Fruit fly (Drosophila melanogaster) whole organism, embryonic: ENCODE results near the gene CG13114.
A peak's percentile ranks its signal among the peaks of the same experiment; 100 is the strongest.

ENCODE experiments used
- ATbp ChIP-seq: fragments of 200-800 bp; sonication (Bioruptor generic); optimal IDR thresholded peaks from 2 replicates; lab custom pipeline; 2017; ENCODE audit warnings: missing biosample characterization, mild to moderate bottlenecking, missing genetic modification characterization, missing genetic modification reagents
- Adf1 ChIP-seq: fragments of 200-800 bp; sonication (Bioruptor generic); IDR thresholded peaks from 2 replicates; pipeline ENCODE4 v1.3.6; 2022; ENCODE audit warnings: missing biosample characterization, missing genetic modification characterization
- CG12155 ChIP-seq: fragments of 200-800 bp; sonication (Bioruptor generic); optimal IDR thresholded peaks from 3 replicates; lab custom pipeline; 2016; ENCODE audit warnings: missing biosample characterization, missing genetic modification characterization
- CG12659 ChIP-seq: fragments of 200-800 bp; sonication (Bioruptor generic); optimal IDR thresholded peaks from 3 replicates; lab custom pipeline; 2017; ENCODE audit warnings: mild to moderate bottlenecking, missing biosample characterization, missing genetic modification reagents, missing genetic modification characterization
- CG13624 ChIP-seq: fragments of 200-800 bp; sonication (Bioruptor generic); optimal IDR thresholded peaks from 2 replicates; lab custom pipeline; 2016; ENCODE audit warnings: missing biosample characterization, missing genetic modification characterization
- CG13775 ChIP-seq: fragments of 200-800 bp; sonication (Bioruptor generic); optimal IDR thresholded peaks from 3 replicates; lab custom pipeline; 2017; ENCODE audit warnings: missing biosample characterization, mild to moderate bottlenecking, missing genetic modification characterization
- CG16779 ChIP-seq: fragments of 200-800 bp; sonication (Bioruptor generic); IDR thresholded peaks from 2 replicates; pipeline ENCODE4 v1.3.6; 2022; ENCODE audit warnings: missing biosample characterization, missing genetic modification characterization
- CG17359 ChIP-seq: fragments of 200-800 bp; sonication (Bioruptor generic); optimal IDR thresholded peaks from 3 replicates; lab custom pipeline; 2018; ENCODE audit warnings: missing biosample characterization, mild to moderate bottlenecking, missing genetic modification characterization, moderate library complexity
- CG2712 ChIP-seq: fragments of 200-800 bp; optimal IDR thresholded peaks from 3 replicates; lab custom pipeline; 2019; ENCODE audit warnings: missing biosample characterization, mild to moderate bottlenecking, missing genetic modification characterization, moderate library complexity
- CG32772 ChIP-seq: fragments of 200-800 bp; sonication (Bioruptor generic); IDR thresholded peaks from 2 replicates; pipeline ENCODE4 v1.3.6; 2022; ENCODE audit warnings: missing biosample characterization, missing genetic modification characterization
- CG34376 ChIP-seq: fragments of 200-800 bp; sonication (Bioruptor generic); optimal IDR thresholded peaks from 2 replicates; lab custom pipeline; 2018; ENCODE audit warnings: missing biosample characterization, mild to moderate bottlenecking, missing genetic modification characterization
- CG3838 ChIP-seq: fragments of 200-800 bp; sonication (Bioruptor generic); optimal IDR thresholded peaks from 3 replicates; lab custom pipeline; 2016; ENCODE audit warnings: missing biosample characterization, missing genetic modification characterization
- CG4282 ChIP-seq: fragments of 200-800 bp; sonication (Bioruptor generic); optimal IDR thresholded peaks from 2 replicates; lab custom pipeline; 2016; ENCODE audit warnings: missing biosample characterization, missing genetic modification characterization
- CG4404 ChIP-seq: fragments of 200-800 bp; sonication (Bioruptor generic); IDR thresholded peaks from 2 replicates; pipeline ENCODE4 v1.3.6; 2022; ENCODE audit warnings: missing biosample characterization, missing genetic modification characterization
- CG5180 ChIP-seq: fragments of 200-800 bp; sonication (Bioruptor generic); optimal IDR thresholded peaks from 3 replicates; lab custom pipeline; 2017; ENCODE audit warnings: missing biosample characterization, missing genetic modification characterization, mild to moderate bottlenecking, moderate library complexity, missing genetic modification reagents
- CG6813 ChIP-seq: fragments of 200-800 bp; sonication (Bioruptor generic); optimal IDR thresholded peaks from 2 replicates; lab custom pipeline; 2017; ENCODE audit warnings: missing biosample characterization, missing genetic modification characterization, mild to moderate bottlenecking, moderate library complexity, missing genetic modification reagents
- CG7839 ChIP-seq: fragments of 200-800 bp; sonication (Bioruptor generic); optimal IDR thresholded peaks from 3 replicates; lab custom pipeline; 2018; ENCODE audit warnings: missing biosample characterization, mild to moderate bottlenecking, missing genetic modification characterization, moderate library complexity
- CrebB ChIP-seq: fragments of 200-800 bp; sonication (Bioruptor generic); optimal IDR thresholded peaks from 3 replicates; lab custom pipeline; 2018; ENCODE audit warnings: missing biosample characterization, mild to moderate bottlenecking, missing genetic modification characterization
- Dip2 ChIP-seq: fragments of 200-800 bp; sonication (Bioruptor generic); IDR thresholded peaks from 2 replicates; pipeline ENCODE4 v1.3.6; 2022; ENCODE audit warnings: missing biosample characterization, missing genetic modification characterization
- Dip3 ChIP-seq: fragments of 200-800 bp; sonication (Bioruptor generic); optimal IDR thresholded peaks from 3 replicates; lab custom pipeline; 2016; ENCODE audit warnings: missing biosample characterization, missing genetic modification characterization
- Dll ChIP-seq: fragments of 200-800 bp; sonication (Bioruptor generic); IDR thresholded peaks from 4 replicates; pipeline ENCODE4 v1.3.6; 2022; ENCODE audit warnings: missing biosample characterization, missing genetic modification characterization; ENCODE audit not compliant: partially characterized antibody
- Doc2 ChIP-seq: fragments of 200-800 bp; sonication (Bioruptor generic); IDR thresholded peaks from 2 replicates; pipeline ENCODE4 v1.3.6; 2022; ENCODE audit warnings: missing biosample characterization, missing genetic modification characterization
- GATAe ChIP-seq: fragments of 200-800 bp; sonication (Bioruptor generic); conservative IDR thresholded peaks from 2 replicates; pipeline ENCODE4 v1.3.6; 2022; ENCODE audit warnings: missing biosample characterization, missing genetic modification characterization
- HmgZ ChIP-seq: fragments of 200-800 bp; sonication (Bioruptor generic); optimal IDR thresholded peaks from 2 replicates; lab custom pipeline; 2018; ENCODE audit warnings: missing biosample characterization, mild to moderate bottlenecking, missing genetic modification characterization
- Hr3 ChIP-seq: fragments of 200-800 bp; sonication (Bioruptor generic); optimal IDR thresholded peaks from 3 replicates; lab custom pipeline; 2016; ENCODE audit warnings: missing biosample characterization, missing genetic modification characterization
- Lpt ChIP-seq: fragments of >200 bp; optimal IDR thresholded peaks from 2 replicates; lab custom pipeline; 2018; ENCODE audit warnings: missing biosample characterization, missing genetic modification characterization
- Rx ChIP-seq: fragments of 200-800 bp; sonication (Bioruptor generic); IDR thresholded peaks from 2 replicates; pipeline ENCODE4 v1.3.6; 2022; ENCODE audit warnings: missing biosample characterization, missing genetic modification characterization
- Spps ChIP-seq: fragments of 200-800 bp; sonication (Bioruptor generic); optimal IDR thresholded peaks from 2 replicates; lab custom pipeline; 2018; ENCODE audit warnings: missing biosample characterization, mild to moderate bottlenecking, missing genetic modification characterization
- Sry-δ ChIP-seq: fragments of 200-800 bp; sonication (Bioruptor generic); optimal IDR thresholded peaks from 2 replicates; lab custom pipeline; 2016; ENCODE audit warnings: missing biosample characterization, missing genetic modification characterization
- chif ChIP-seq, 2 experiments: fragments of 200-800 bp; sonication (Bioruptor generic); optimal IDR thresholded peaks; 3 replicates each; lab custom pipeline; 2016; ENCODE audit warnings: missing biosample characterization in 2 of 2, missing genetic modification characterization in 2 of 2
- chinmo ChIP-seq: fragments of 200-800 bp; sonication (Bioruptor generic); IDR thresholded peaks from 4 replicates; pipeline ENCODE4 v1.3.6; 2022; ENCODE audit warnings: missing biosample characterization, missing genetic modification characterization; ENCODE audit not compliant: partially characterized antibody
- disco-r ChIP-seq: fragments of 200-800 bp; sonication (Bioruptor generic); optimal IDR thresholded peaks from 2 replicates; lab custom pipeline; 2016; ENCODE audit warnings: missing biosample characterization, missing genetic modification characterization
- dpn ChIP-seq, 2 experiments: fragments of 200-800 bp; sonication (Bioruptor generic); optimal IDR thresholded peaks; 3 replicates each; lab custom pipeline; 2016; ENCODE audit warnings: missing biosample characterization in 2 of 2, missing genetic modification characterization in 2 of 2
- emc ChIP-seq: fragments of 200-800 bp; sonication (Bioruptor generic); optimal IDR thresholded peaks from 2 replicates; lab custom pipeline; 2016; ENCODE audit warnings: missing biosample characterization, missing genetic modification characterization
- en ChIP-seq: fragments of 200-800 bp; sonication (Bioruptor generic); optimal IDR thresholded peaks from 2 replicates; lab custom pipeline; 2016; ENCODE audit warnings: missing biosample characterization, missing genetic modification characterization
- eyg ChIP-seq: fragments of 200-800 bp; sonication (Bioruptor generic); optimal IDR thresholded peaks from 3 replicates; lab custom pipeline; 2016; ENCODE audit warnings: missing biosample characterization, missing genetic modification characterization
- fd96Cb ChIP-seq: fragments of 200-800 bp; sonication (Bioruptor generic); optimal IDR thresholded peaks from 2 replicates; lab custom pipeline; 2018; ENCODE audit warnings: missing biosample characterization, mild to moderate bottlenecking, missing genetic modification characterization, moderate library complexity
- grn ChIP-seq: fragments of 200-800 bp; sonication (Bioruptor generic); optimal IDR thresholded peaks from 3 replicates; lab custom pipeline; 2017; ENCODE audit warnings: missing biosample characterization, missing genetic modification characterization
- kni ChIP-seq: fragments of 200-800 bp; sonication (Bioruptor generic); optimal IDR thresholded peaks from 3 replicates; lab custom pipeline; 2017; ENCODE audit warnings: mild to moderate bottlenecking, missing biosample characterization, missing genetic modification reagents, missing genetic modification characterization
- maf-S ChIP-seq: fragments of 200-800 bp; sonication (Bioruptor generic); optimal IDR thresholded peaks from 2 replicates; lab custom pipeline; 2016; ENCODE audit warnings: missing biosample characterization, missing genetic modification characterization
- onecut ChIP-seq: fragments of 200-800 bp; sonication (Bioruptor generic); IDR thresholded peaks from 2 replicates; pipeline ENCODE4 v1.3.6; 2022; ENCODE audit warnings: missing biosample characterization, missing genetic modification characterization
- pan ChIP-seq, 4 experiments: fragments of >200 bp in 3 of 4; fragments of 200-800 bp in 1 of 4; sonication (Bioruptor generic) in 1 of 4; optimal IDR thresholded peaks in 3 of 4; IDR thresholded peaks in 1 of 4; 2 replicates each; pipeline versions ENCODE4 v1.3.6 to Lab custom; 2017 to 2022; ENCODE audit warnings: missing biosample characterization in 2 of 4, missing genetic modification characterization in 2 of 4, mixed read lengths in 1 of 4
- pum ChIP-seq: fragments of 200-800 bp; sonication (Bioruptor generic); optimal IDR thresholded peaks from 2 replicates; lab custom pipeline; 2016; ENCODE audit warnings: missing biosample characterization, missing genetic modification characterization
- ranshi ChIP-seq: fragments of 200-800 bp; sonication (Bioruptor generic); IDR thresholded peaks from 2 replicates; pipeline ENCODE4 v1.3.6; 2022; ENCODE audit warnings: missing biosample characterization, missing genetic modification characterization
- sqz ChIP-seq: fragments of 200-800 bp; sonication (Bioruptor generic); optimal IDR thresholded peaks from 3 replicates; lab custom pipeline; 2018; ENCODE audit warnings: missing biosample characterization, mild to moderate bottlenecking, missing genetic modification characterization
- trem ChIP-seq: fragments of 200-800 bp; optimal IDR thresholded peaks from 3 replicates; lab custom pipeline; 2019; ENCODE audit warnings: missing biosample characterization, mild to moderate bottlenecking, missing genetic modification characterization, moderate library complexity
- ttk ChIP-seq: fragments of 200-800 bp; sonication (Bioruptor generic); IDR thresholded peaks from 2 replicates; pipeline ENCODE4 v2.1.2; 2022; ENCODE audit warnings: missing biosample characterization, missing genetic modification characterization
- vfl ChIP-seq: fragments of 200-800 bp; sonication (Bioruptor generic); optimal IDR thresholded peaks from 2 replicates; lab custom pipeline; 2016; ENCODE audit warnings: missing biosample characterization, missing genetic modification characterization

The CG13114 gene

dm6 chr2L:9520886-9521868, 24.4 kb upstream of the CG13114 start, which contains the start of gene Oatp30B (continued):
- TF ChIP-seq chif (GFP tag; optimal IDR thresholded peaks at IDR 0.05; lab: Kevin White, UChicago), result peak; percentile 93 to 98
- peak; percentile 97 for TF ChIP-seq ranshi
- peak; percentile 95 for TF ChIP-seq CG34376
- peak; percentile 71 for TF ChIP-seq Doc2 (GFP tag; lab: Robert Waterston, UW)
- no peak for TF ChIP-seq pan (optimal IDR thresholded peaks at IDR 0.05; lab: Kevin White, UChicago)
- peak in 1 of 2 experiments; percentile 98 for TF ChIP-seq pan (GFP tag; optimal IDR thresholded peaks at IDR 0.05 in 1 of 2, IDR thresholded peaks at IDR 0.05 in 1 of 2)
- no peak for TF ChIP-seq Lpt (GFP tag; lab: Kevin White, UChicago)
- peak; percentile 76 for TF ChIP-seq emc (GFP tag; lab: Kevin White, UChicago)
- peak; percentile 92 for TF ChIP-seq onecut (GFP tag; lab: Robert Waterston, UW)
- peak; percentile 92 for TF ChIP-seq eyg (GFP tag; lab: Kevin White, UChicago)
- TF ChIP-seq CG12155 (GFP tag; lab: Kevin White, UChicago), result peak; percentile 96
- TF ChIP-seq Sry-δ (GFP tag; lab: Kevin White, UChicago), result peak; percentile 96
- TF ChIP-seq sqz, result peak; percentile 79
- peak; percentile 95 for TF ChIP-seq trem (tag; lab: Kevin White, UChicago)
- peak; percentile 97 for TF ChIP-seq CG17359
- peak; percentile 97 for TF ChIP-seq CG12659
- no peak for TF ChIP-seq Dip2
- TF ChIP-seq GATAe, result peak; percentile 92
- peak; percentile 96 to 98 for TF ChIP-seq dpn (GFP tag; optimal IDR thresholded peaks at IDR 0.05; lab: Kevin White, UChicago)
- peak; percentile 95 for TF ChIP-seq vfl (GFP tag; lab: Kevin White, UChicago)
- TF ChIP-seq CG2712 (tag; lab: Kevin White, UChicago), result peak; percentile 98
- peak; percentile 98 for TF ChIP-seq Hr3
- TF ChIP-seq CG4404, result peak; percentile 98
- peak; percentile 96 for TF ChIP-seq CG7839 (tag; lab: Kevin White, UChicago)
- peak; percentile 100 for TF ChIP-seq Dll (GFP tag; lab: Robert Waterston, UW)
- peak; percentile 87 for TF ChIP-seq CG4282 (GFP tag; lab: Kevin White, UChicago)
- peak; percentile 94 for TF ChIP-seq Dip3 (GFP tag; lab: Kevin White, UChicago)
- peak; percentile 97 for TF ChIP-seq CG13624
- TF ChIP-seq ATbp (GFP tag; lab: Kevin White, UChicago), result peak; percentile 89
- TF ChIP-seq grn (GFP tag; lab: Kevin White, UChicago), result peak; percentile 80
- TF ChIP-seq CG13775 (GFP tag; lab: Kevin White, UChicago), result peak; percentile 96
- TF ChIP-seq CG3838 (GFP tag; lab: Kevin White, UChicago), result peak; percentile 94
- peak; percentile 95 for TF ChIP-seq Spps (tag; lab: Kevin White, UChicago)
- peak; percentile 96 for TF ChIP-seq CG32772 (GFP tag; lab: Robert Waterston, UW)
- peak; percentile 91 for TF ChIP-seq kni (GFP tag; lab: Kevin White, UChicago)
- TF ChIP-seq Adf1 (GFP tag; lab: Robert Waterston, UW), result peak; percentile 79
- TF ChIP-seq chinmo (GFP tag; lab: Robert Waterston, UW), result peak; percentile 93; the same call in 3 of the 4 replicates
- TF ChIP-seq CrebB (tag; lab: Kevin White, UChicago), result peak; percentile 95
- peak; percentile 96 for TF ChIP-seq pum
- TF ChIP-seq fd96Cb, result peak; percentile 95
- peak; percentile 95 for TF ChIP-seq ttk (GFP tag; lab: Robert Waterston, UW)
- TF ChIP-seq en (GFP tag; lab: Kevin White, UChicago), result peak; percentile 92
- TF ChIP-seq Rx (GFP tag; lab: Robert Waterston, UW), result peak; percentile 95
- TF ChIP-seq CG6813 (GFP tag; lab: Kevin White, UChicago), result peak; percentile 94
- peak; percentile 96 for TF ChIP-seq CG16779 (GFP tag; lab: Robert Waterston, UW)
- TF ChIP-seq HmgZ, result peak; percentile 98
- peak; percentile 80 for TF ChIP-seq CG5180 (GFP tag; lab: Kevin White, UChicago)
- peak; percentile 96 for TF ChIP-seq maf-S (GFP tag; lab: Kevin White, UChicago)
- TF ChIP-seq disco-r (GFP tag; lab: Kevin White, UChicago), result peak; percentile 90
